Fruit fly (Drosophila melanogaster) whole organism, embryonic: Measurements from ENCODE around the gene MTF-1.

ENCODE experiments used
- Bdp1 ChIP-seq: fragments of 200-800 bp; sonication (Bioruptor generic); optimal IDR thresholded peaks from 3 replicates; lab custom pipeline; 2016; ENCODE audit warnings: missing biosample characterization, missing genetic modification characterization
- CG10462 ChIP-seq: fragments of 200-800 bp; sonication (Bioruptor generic); optimal IDR thresholded peaks from 2 replicates; lab custom pipeline; 2016; ENCODE audit warnings: missing biosample characterization, missing genetic modification characterization
- CG1233 ChIP-seq: fragments of 200-800 bp; sonication (Bioruptor generic); optimal IDR thresholded peaks from 4 replicates; lab custom pipeline; 2018; ENCODE audit warnings: missing biosample characterization, mild to moderate bottlenecking, missing genetic modification characterization
- CG13123 ChIP-seq: fragments of 200-800 bp; sonication (Bioruptor generic); optimal IDR thresholded peaks from 2 replicates; lab custom pipeline; 2016; ENCODE audit warnings: missing biosample characterization, missing genetic modification characterization
- CG13287 ChIP-seq: fragments of 200-800 bp; sonication (Bioruptor generic); IDR thresholded peaks from 2 replicates; pipeline ENCODE4 v1.3.6; 2022; ENCODE audit warnings: missing biosample characterization, missing genetic modification characterization; ENCODE audit not compliant: partially characterized antibody
- CG14667 ChIP-seq: fragments of 200-800 bp; sonication (Bioruptor generic); IDR thresholded peaks from 2 replicates; pipeline ENCODE4 v1.3.6; 2022; ENCODE audit warnings: missing biosample characterization, missing genetic modification characterization
- CG15696 ChIP-seq: fragments of 200-800 bp; sonication (Bioruptor generic); optimal IDR thresholded peaks from 2 replicates; lab custom pipeline; 2019; ENCODE audit warnings: missing biosample characterization, mild to moderate bottlenecking, missing genetic modification characterization, moderate library complexity
- CG16863 ChIP-seq: fragments of 200-800 bp; sonication (Bioruptor generic); optimal IDR thresholded peaks from 3 replicates; lab custom pipeline; 2016; ENCODE audit warnings: missing biosample characterization, missing genetic modification characterization
- CG17359 ChIP-seq: fragments of 200-800 bp; sonication (Bioruptor generic); optimal IDR thresholded peaks from 3 replicates; lab custom pipeline; 2018; ENCODE audit warnings: missing biosample characterization, mild to moderate bottlenecking, missing genetic modification characterization, moderate library complexity
- CG2199 ChIP-seq: fragments of 200-800 bp; sonication (Bioruptor generic); IDR thresholded peaks from 3 replicates; pipeline ENCODE4 v1.3.6; 2022; ENCODE audit warnings: missing biosample characterization, missing genetic modification characterization
- CG2712 ChIP-seq: fragments of 200-800 bp; optimal IDR thresholded peaks from 3 replicates; lab custom pipeline; 2019; ENCODE audit warnings: missing biosample characterization, mild to moderate bottlenecking, missing genetic modification characterization, moderate library complexity
- CG3065 ChIP-seq: fragments of 200-800 bp; sonication (Bioruptor generic); optimal IDR thresholded peaks from 2 replicates; lab custom pipeline; 2016; ENCODE audit warnings: missing biosample characterization, missing genetic modification characterization
- CG32532 ChIP-seq: fragments of 200-800 bp; sonication (Bioruptor generic); IDR thresholded peaks from 2 replicates; pipeline ENCODE4 v1.3.6; 2022; ENCODE audit warnings: missing biosample characterization, missing genetic modification characterization
- CG3407 ChIP-seq: fragments of 200-800 bp; sonication (Bioruptor generic); optimal IDR thresholded peaks from 2 replicates; lab custom pipeline; 2018; ENCODE audit warnings: missing biosample characterization, mild to moderate bottlenecking, missing genetic modification characterization
- CG3726 ChIP-seq: fragments of 200-800 bp; sonication (Bioruptor generic); IDR thresholded peaks from 3 replicates; pipeline ENCODE4, ENCODE4 v1.3.6; 2022; ENCODE audit warnings: missing biosample characterization, missing genetic modification characterization
- CG4360 ChIP-seq: fragments of 200-800 bp; sonication (Bioruptor generic); IDR thresholded peaks from 2 replicates; pipeline ENCODE4 v1.3.6; 2022; ENCODE audit warnings: missing biosample characterization, missing genetic modification characterization
- CG43689 ChIP-seq: fragments of 200-800 bp; sonication (Bioruptor generic); IDR thresholded peaks from 2 replicates; pipeline ENCODE4 v1.3.6; 2022; ENCODE audit warnings: missing biosample characterization, missing genetic modification characterization
- CG4820 ChIP-seq: fragments of 200-800 bp; sonication (Bioruptor generic); optimal IDR thresholded peaks from 3 replicates; lab custom pipeline; 2016; ENCODE audit warnings: missing biosample characterization, missing genetic modification characterization
- CG5245 ChIP-seq: fragments of 200-800 bp; sonication (Bioruptor generic); optimal IDR thresholded peaks from 3 replicates; lab custom pipeline; 2016; ENCODE audit warnings: missing biosample characterization, missing genetic modification characterization
- CG6689 ChIP-seq: fragments of 200-800 bp; sonication (Bioruptor generic); IDR thresholded peaks from 2 replicates; pipeline ENCODE4 v1.3.6; 2022; ENCODE audit warnings: missing biosample characterization, missing genetic modification characterization
- CG7745 ChIP-seq: fragments of 200-800 bp; sonication (Bioruptor generic); optimal IDR thresholded peaks from 2 replicates; lab custom pipeline; 2018; ENCODE audit warnings: missing biosample characterization, mild to moderate bottlenecking, missing genetic modification characterization, moderate library complexity
- CG8290 ChIP-seq, 3 experiments: fragments of 200-800 bp; sonication (Bioruptor generic); optimal IDR thresholded peaks; 2 replicates each; lab custom pipeline; 2016 to 2019; ENCODE audit warnings: missing biosample characterization in 3 of 3, missing genetic modification characterization in 3 of 3, mild to moderate bottlenecking in 2 of 3, moderate library complexity in 1 of 3
- CTCF ChIP-seq: fragments of 200-800 bp; sonication (Bioruptor generic); optimal IDR thresholded peaks from 2 replicates; lab custom pipeline; 2017; ENCODE audit warnings: missing biosample characterization, mild to moderate bottlenecking, missing genetic modification characterization, moderate library complexity
- Dp ChIP-seq: fragments of 200-800 bp; sonication (Bioruptor generic); optimal IDR thresholded peaks from 2 replicates; lab custom pipeline; 2018; ENCODE audit warnings: missing biosample characterization, mild to moderate bottlenecking, missing genetic modification characterization, moderate library complexity
- ERR ChIP-seq: fragments of 200-800 bp; sonication (Bioruptor generic); optimal IDR thresholded peaks from 2 replicates; lab custom pipeline; 2016; ENCODE audit warnings: missing biosample characterization, missing genetic modification characterization
- Jarid2 ChIP-seq: fragments of 200-800 bp; sonication (Bioruptor generic); optimal IDR thresholded peaks from 3 replicates; lab custom pipeline; 2017; ENCODE audit warnings: mild to moderate bottlenecking, missing biosample characterization, missing genetic modification reagents, missing genetic modification characterization
- Lpt ChIP-seq: fragments of >200 bp; optimal IDR thresholded peaks from 2 replicates; lab custom pipeline; 2018; ENCODE audit warnings: missing biosample characterization, missing genetic modification characterization
- Nf-YA ChIP-seq: fragments of 200-800 bp; sonication (Bioruptor generic); IDR thresholded peaks from 2 replicates; pipeline ENCODE4 v1.3.6; 2022; ENCODE audit warnings: missing biosample characterization, missing genetic modification characterization
- Optix ChIP-seq: fragments of 200-800 bp; sonication (Bioruptor generic); IDR thresholded peaks from 3 replicates; pipeline ENCODE4 v1.3.6; 2022; ENCODE audit warnings: missing biosample characterization, missing genetic modification characterization
- Ptx1 ChIP-seq: fragments of 200-800 bp; sonication (Bioruptor generic); IDR thresholded peaks from 2 replicates; pipeline ENCODE4 v1.3.6; 2022; ENCODE audit warnings: missing biosample characterization, missing genetic modification characterization
- Rx ChIP-seq: fragments of 200-800 bp; sonication (Bioruptor generic); IDR thresholded peaks from 2 replicates; pipeline ENCODE4 v1.3.6; 2022; ENCODE audit warnings: missing biosample characterization, missing genetic modification characterization
- Sin3A ChIP-seq: fragments of >200 bp; optimal IDR thresholded peaks from 2 replicates; lab custom pipeline; 2018
- Xrp1 ChIP-seq: fragments of 200-800 bp; sonication (Bioruptor generic); IDR thresholded peaks from 2 replicates; pipeline ENCODE4 v1.3.6; 2022; ENCODE audit warnings: missing biosample characterization, missing genetic modification characterization
- ab ChIP-seq: fragments of 200-800 bp; sonication (Bioruptor generic); optimal IDR thresholded peaks from 2 replicates; lab custom pipeline; 2016; ENCODE audit warnings: missing biosample characterization, missing genetic modification characterization
- btn ChIP-seq: fragments of 200-800 bp; sonication (Bioruptor generic); optimal IDR thresholded peaks from 2 replicates; lab custom pipeline; 2016; ENCODE audit warnings: missing biosample characterization, missing genetic modification characterization
- cas ChIP-seq: fragments of 200-800 bp; sonication (Bioruptor generic); IDR thresholded peaks from 2 replicates; pipeline ENCODE4 v1.3.6; 2022; ENCODE audit warnings: missing biosample characterization, missing genetic modification characterization
- chm ChIP-seq: fragments of 200-800 bp; sonication (Bioruptor generic); IDR thresholded peaks from 2 replicates; pipeline ENCODE4 v1.3.6; 2022; ENCODE audit warnings: missing biosample characterization, missing genetic modification characterization
- chn ChIP-seq: fragments of 200-800 bp; sonication (Bioruptor generic); optimal IDR thresholded peaks from 2 replicates; lab custom pipeline; 2016; ENCODE audit warnings: missing biosample characterization, missing genetic modification characterization
- dan ChIP-seq: fragments of 200-800 bp; sonication (Bioruptor generic); IDR thresholded peaks from 2 replicates; pipeline ENCODE4 v1.3.6; 2022; ENCODE audit warnings: missing biosample characterization, missing genetic modification characterization
- danr ChIP-seq: fragments of 200-800 bp; sonication (Bioruptor generic); IDR thresholded peaks from 2 replicates; pipeline ENCODE4 v1.3.6; 2022; ENCODE audit warnings: missing biosample characterization, missing genetic modification characterization
- dysf ChIP-seq: fragments of 200-800 bp; sonication (Bioruptor generic); IDR thresholded peaks from 3 replicates; pipeline ENCODE4 v1.3.6; 2022; ENCODE audit warnings: missing biosample characterization, missing genetic modification characterization
- eyg ChIP-seq: fragments of 200-800 bp; sonication (Bioruptor generic); optimal IDR thresholded peaks from 3 replicates; lab custom pipeline; 2016; ENCODE audit warnings: missing biosample characterization, missing genetic modification characterization
- gcm ChIP-seq: fragments of 200-800 bp; sonication (Bioruptor generic); optimal IDR thresholded peaks from 2 replicates; lab custom pipeline; 2019; ENCODE audit warnings: missing biosample characterization, mild to moderate bottlenecking, missing genetic modification characterization, moderate library complexity
- gsb ChIP-seq: fragments of 200-800 bp; sonication (Bioruptor generic); IDR thresholded peaks from 2 replicates; pipeline ENCODE4 v1.3.6; 2022; ENCODE audit warnings: missing biosample characterization, missing genetic modification characterization
- jumu ChIP-seq: fragments of 200-800 bp; sonication (Bioruptor generic); optimal IDR thresholded peaks from 3 replicates; lab custom pipeline; 2016; ENCODE audit warnings: missing biosample characterization, missing genetic modification characterization
- lmd ChIP-seq: fragments of 200-800 bp; sonication (Bioruptor generic); IDR thresholded peaks from 2 replicates; pipeline ENCODE4 v1.3.6; 2022; ENCODE audit warnings: missing biosample characterization, missing genetic modification characterization
- peb ChIP-seq: fragments of 200-800 bp; sonication (Bioruptor generic); IDR thresholded peaks from 2 replicates; pipeline ENCODE4 v1.3.6; 2022; ENCODE audit warnings: missing biosample characterization, missing genetic modification characterization
- pita ChIP-seq: fragments of 200-800 bp; sonication (Bioruptor generic); optimal IDR thresholded peaks from 2 replicates; lab custom pipeline; 2017; ENCODE audit warnings: missing biosample characterization, mild to moderate bottlenecking, missing genetic modification characterization
- run ChIP-seq: fragments of 200-800 bp; sonication (Bioruptor generic); optimal IDR thresholded peaks from 3 replicates; lab custom pipeline; 2018; ENCODE audit warnings: missing biosample characterization, mild to moderate bottlenecking, missing genetic modification characterization
- sens ChIP-seq: fragments of 200-800 bp; sonication (Bioruptor generic); peaks from one replicate; lab custom pipeline; 2016; ENCODE audit warnings: missing biosample characterization, missing genetic modification characterization
- sob ChIP-seq: fragments of 200-800 bp; sonication (Bioruptor generic); IDR thresholded peaks from 2 replicates; pipeline ENCODE4 v1.3.6; 2022; ENCODE audit warnings: missing biosample characterization, missing genetic modification characterization
- sqz ChIP-seq: fragments of 200-800 bp; sonication (Bioruptor generic); optimal IDR thresholded peaks from 3 replicates; lab custom pipeline; 2018; ENCODE audit warnings: missing biosample characterization, mild to moderate bottlenecking, missing genetic modification characterization
- trem ChIP-seq: fragments of 200-800 bp; optimal IDR thresholded peaks from 3 replicates; lab custom pipeline; 2019; ENCODE audit warnings: missing biosample characterization, mild to moderate bottlenecking, missing genetic modification characterization, moderate library complexity

The MTF-1 gene

DNA sequence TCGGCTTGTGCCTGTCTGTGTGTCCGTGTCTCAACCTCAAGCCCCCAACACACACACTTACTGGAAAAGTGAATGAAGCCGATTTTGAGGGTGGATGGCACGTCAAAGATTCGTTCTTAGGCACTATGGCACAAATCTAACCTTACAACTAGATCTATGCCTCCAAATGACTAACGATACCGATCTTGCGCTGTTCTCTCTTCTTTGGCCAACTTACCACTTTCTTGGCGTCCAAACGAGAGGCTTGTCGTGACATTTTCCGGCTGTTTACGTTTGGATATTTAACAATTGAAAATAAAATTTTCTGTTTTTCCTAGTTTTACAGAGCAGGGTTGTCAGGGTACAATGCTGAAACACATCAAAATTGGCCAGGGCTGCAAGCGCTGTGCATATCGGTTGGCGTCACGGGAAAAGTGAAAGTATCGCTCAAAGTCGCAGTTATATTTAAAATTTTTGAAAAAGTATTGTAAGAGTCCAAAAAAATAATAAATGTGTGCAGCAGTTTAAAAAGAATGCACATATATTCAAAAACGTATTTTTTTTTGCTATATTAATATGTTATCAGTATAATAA lies 11.9 kb downstream of the MTF-1 start, which contains the start of the genes Bet3 and Nf-YA (continued):
- peak; percentile 27 for TF ChIP-seq CG1233 (GFP tag; lab: Kevin White, UChicago)
- TF ChIP-seq CG5245 (GFP tag; lab: Kevin White, UChicago), result no peak
- TF ChIP-seq CG2712 (tag; lab: Kevin White, UChicago), result peak; percentile 65
- peak; percentile 88 for TF ChIP-seq CG13287 (GFP tag; lab: Robert Waterston, UW)
- TF ChIP-seq CG4820 (GFP tag; lab: Kevin White, UChicago), result peak; percentile 14
- TF ChIP-seq jumu (GFP tag; lab: Kevin White, UChicago), result peak; percentile 55
- peak; percentile 62 for TF ChIP-seq sob
- TF ChIP-seq chn, result peak; percentile 66
- TF ChIP-seq CG10462, result no peak
- peak; percentile 53; the same call in 1 of the 2 replicates for TF ChIP-seq Ptx1 (GFP tag; lab: Robert Waterston, UW)
- TF ChIP-seq Lpt, result no peak
- TF ChIP-seq pita (GFP tag; lab: Kevin White, UChicago), result peak; percentile 37
- TF ChIP-seq CG15696 (tag; lab: Kevin White, UChicago), result peak; percentile 55
- no peak for TF ChIP-seq CG16863
- peak; percentile 9 for TF ChIP-seq CG17359 (tag; lab: Kevin White, UChicago)
- no peak for TF ChIP-seq gcm (GFP tag; lab: Kevin White, UChicago)
- TF ChIP-seq Bdp1 (GFP tag; lab: Kevin White, UChicago), result peak; percentile 0
- TF ChIP-seq eyg, result no peak
- no peak for TF ChIP-seq CG3407 (GFP tag; lab: Kevin White, UChicago)
- TF ChIP-seq CG3726, result no peak
- TF ChIP-seq Nf-YA, result no peak
- TF ChIP-seq cas, result no peak
- no peak for TF ChIP-seq CG6689 (GFP tag; lab: Robert Waterston, UW)
- TF ChIP-seq Xrp1 (GFP tag; lab: Robert Waterston, UW), result peak; percentile 37; the same call in 1 of the 2 replicates
- no peak for TF ChIP-seq CG4360 (GFP tag; lab: Robert Waterston, UW)
- no peak for TF ChIP-seq run
- 0 out of 2 replicates have a peak, but pooled peaks have one; percentile 33 for TF ChIP-seq Rx (GFP tag; lab: Robert Waterston, UW)
- no peak for TF ChIP-seq sqz
- no peak; the same call in 1 of the 2 replicates for TF ChIP-seq CG14667 (GFP tag; lab: Robert Waterston, UW)
- TF ChIP-seq sens, result peak; percentile 92
- TF ChIP-seq dysf, result peak; percentile 31; the same call in 1 of the 3 replicates
- no peak for TF ChIP-seq CG43689
- peak; percentile 38 for TF ChIP-seq Sin3A (lab: Kevin White, UChicago)
- TF ChIP-seq CG32532, result peak; percentile 72
- peak; percentile 46 for TF ChIP-seq Dp (GFP tag; lab: Kevin White, UChicago)
- peak; percentile 80 for TF ChIP-seq CG8290 (GFP tag; optimal IDR thresholded peaks at IDR 0.05; lab: Kevin White, UChicago)
- TF ChIP-seq CG8290 (tag; optimal IDR thresholded peaks at IDR 0.05; lab: Kevin White, UChicago), result peak in 1 of 2 experiments; percentile 73
- TF ChIP-seq Jarid2 (GFP tag; lab: Kevin White, UChicago), result peak; percentile 20
- TF ChIP-seq CG3065 (GFP tag; lab: Kevin White, UChicago), result peak; percentile 3
- TF ChIP-seq trem (tag; lab: Kevin White, UChicago), result peak; percentile 62
- no peak for TF ChIP-seq danr (GFP tag; lab: Robert Waterston, UW)
- TF ChIP-seq gsb (GFP tag; lab: Robert Waterston, UW), result no peak
- TF ChIP-seq chm (GFP tag; lab: Robert Waterston, UW), result peak; percentile 53; the same call in 1 of the 2 replicates
- TF ChIP-seq CG7745, result no peak
- no peak for TF ChIP-seq ab
- TF ChIP-seq CG13123 (GFP tag; lab: Kevin White, UChicago), result no peak
- peak; percentile 11; the same call in 1 of the 3 replicates for TF ChIP-seq Optix (GFP tag; lab: Robert Waterston, UW)
- no peak for TF ChIP-seq btn (GFP tag; lab: Kevin White, UChicago)
- no peak for TF ChIP-seq ERR (GFP tag; lab: Kevin White, UChicago)
- no peak for TF ChIP-seq peb (GFP tag; lab: Robert Waterston, UW)
- TF ChIP-seq lmd, result peak; percentile 54
- TF ChIP-seq dan, result no peak
- TF ChIP-seq CG2199 (GFP tag; lab: Robert Waterston, UW), result no peak
- TF ChIP-seq CTCF (GFP tag; lab: Kevin White, UChicago), result no peak
